Worm (Caenorhabditis elegans) whole organism, L1 larva: ENCODE results near the gene clp-7.

Experiments
- C16A3.4 ChIP-seq: fragments of 150-350 bp; optimal IDR thresholded peaks from 2 replicates; lab custom pipeline; 2014; ENCODE audit warnings: missing biosample characterization, missing genetic modification characterization
- F16B12.6 ChIP-seq: fragments of 150-350 bp; optimal IDR thresholded peaks from 2 replicates; lab custom pipeline; 2014; ENCODE audit warnings: missing biosample characterization, missing genetic modification characterization
- alr-1 ChIP-seq: fragments of 200-800 bp; sonication (Bioruptor generic); optimal IDR thresholded peaks from 2 replicates; lab custom pipeline; 2018; ENCODE audit warnings: borderline replicate concordance, mild to moderate bottlenecking, missing genetic modification characterization, missing compliant biosample characterization
- aly-2 ChIP-seq: fragments of 150-350 bp; optimal IDR thresholded peaks from 2 replicates; lab custom pipeline; 2014; ENCODE audit warnings: missing biosample characterization, missing genetic modification characterization
- ama-1 ChIP-seq: fragments of 150-350 bp; optimal IDR thresholded peaks from 2 replicates; lab custom pipeline; 2014
- ceh-63 ChIP-seq: fragments of 200-800 bp; sonication (Bioruptor generic); optimal IDR thresholded peaks from 2 replicates; lab custom pipeline; 2018; ENCODE audit warnings: mild to moderate bottlenecking, missing genetic modification characterization, missing compliant biosample characterization
- ceh-88 ChIP-seq: fragments of 200-800 bp; sonication (Bioruptor generic); IDR thresholded peaks from 2 replicates; pipeline ENCODE4 v1.3.6; 2022; ENCODE audit warnings: missing genetic modification characterization, missing compliant biosample characterization
- dpl-1 ChIP-seq, 3 experiments: fragments of 150-350 bp in 2 of 3; sonication (generic microtip) in 1 of 3; optimal IDR thresholded peaks; 2 replicates each; lab custom pipeline; 2014 to 2017; ENCODE audit warnings: missing biosample characterization in 3 of 3, missing genetic modification characterization in 3 of 3, missing genetic modification reagents in 3 of 3
- dsc-1 ChIP-seq: sonication (generic microtip); optimal IDR thresholded peaks from 2 replicates; lab custom pipeline; 2016; ENCODE audit warnings: mild to moderate bottlenecking, missing genetic modification characterization, missing compliant biosample characterization
- efl-1 ChIP-seq, 4 experiments: fragments of 150-350 bp; optimal IDR thresholded peaks in 3 of 4; peaks in 1 of 4; 1 replicate in 1 of 4; 2 replicates in 3 of 4; lab custom pipeline; 2014; ENCODE audit warnings: missing biosample characterization in 2 of 4, missing genetic modification characterization in 2 of 4, missing genetic modification reagents in 2 of 4
- egl-13 ChIP-seq: sonication (generic microtip); optimal IDR thresholded peaks from 2 replicates; lab custom pipeline; 2016; ENCODE audit warnings: missing genotype, missing genetic modification reagents, missing genetic modification characterization, missing compliant biosample characterization
- elt-2 ChIP-seq: sonication (generic microtip); optimal IDR thresholded peaks from 2 replicates; lab custom pipeline; 2016; ENCODE audit warnings: missing genetic modification characterization, mild to moderate bottlenecking, inconsistent platforms, missing compliant biosample characterization, missing genetic modification reagents
- ets-5 ChIP-seq: fragments of 200-800 bp; sonication (Bioruptor generic); IDR thresholded peaks from 2 replicates; pipeline ENCODE4 v1.3.6; 2022; ENCODE audit warnings: missing genetic modification characterization, missing compliant biosample characterization
- fkh-4 ChIP-seq: sonication (generic microtip); optimal IDR thresholded peaks from 2 replicates; lab custom pipeline; 2016; ENCODE audit warnings: missing compliant biosample characterization, missing genetic modification characterization, borderline replicate concordance
- fkh-8 ChIP-seq: sonication (generic microtip); optimal IDR thresholded peaks from 2 replicates; lab custom pipeline; 2016; ENCODE audit warnings: mild to moderate bottlenecking, missing genetic modification characterization, missing compliant biosample characterization
- lin-13 ChIP-seq: fragments of 150-350 bp; optimal IDR thresholded peaks from 2 replicates; lab custom pipeline; 2014; ENCODE audit warnings: missing biosample characterization, missing genetic modification reagents, missing genetic modification characterization
- lin-15B ChIP-seq: fragments of 150-350 bp; sonication (generic microtip); optimal IDR thresholded peaks from 3 replicates; lab custom pipeline; 2014; ENCODE audit warnings: missing biosample characterization, missing genetic modification characterization
- lin-35 ChIP-seq, 2 experiments: fragments of 150-350 bp; optimal IDR thresholded peaks; 2 replicates each; lab custom pipeline; 2014; ENCODE audit warnings: missing biosample characterization in 2 of 2, missing genetic modification characterization in 2 of 2, missing genetic modification reagents in 2 of 2
- mdl-1 ChIP-seq, 2 experiments: fragments of 150-350 bp; optimal IDR thresholded peaks; 2 replicates each; lab custom pipeline; 2014 to 2017; ENCODE audit warnings: missing biosample characterization in 2 of 2, missing genetic modification characterization in 2 of 2, inconsistent platforms in 1 of 2
- mef-2 ChIP-seq: fragments of 150-350 bp; optimal IDR thresholded peaks from 2 replicates; lab custom pipeline; 2014; ENCODE audit warnings: missing biosample characterization, missing genetic modification characterization
- mep-1 ChIP-seq: fragments of 150-350 bp; optimal IDR thresholded peaks from 2 replicates; lab custom pipeline; 2014; ENCODE audit warnings: missing biosample characterization, missing genetic modification characterization
- nhr-12 ChIP-seq: sonication (generic microtip); optimal IDR thresholded peaks from 2 replicates; lab custom pipeline; 2017; ENCODE audit warnings: missing biosample characterization, missing genetic modification characterization
- nhr-19 ChIP-seq: fragments of 200-800 bp; sonication (Bioruptor generic); conservative IDR thresholded peaks from 2 replicates; pipeline ENCODE4 v1.3.6; 2022; ENCODE audit warnings: missing genetic modification characterization, missing compliant biosample characterization
- nhr-71 ChIP-seq: sonication (generic microtip); optimal IDR thresholded peaks from 2 replicates; lab custom pipeline; 2016; ENCODE audit warnings: mild to moderate bottlenecking, missing genetic modification characterization, moderate library complexity, missing compliant biosample characterization
- nhr-76 ChIP-seq: sonication (generic microtip); optimal IDR thresholded peaks from 2 replicates; lab custom pipeline; 2017; ENCODE audit warnings: missing biosample characterization, missing genetic modification characterization
- pax-3 ChIP-seq: fragments of 200-800 bp; sonication (Bioruptor generic); optimal IDR thresholded peaks from 2 replicates; lab custom pipeline; 2018; ENCODE audit warnings: mild to moderate bottlenecking, missing genetic modification characterization, moderate library complexity, missing compliant biosample characterization
- skn-1 ChIP-seq: fragments of 150-350 bp; optimal IDR thresholded peaks from 2 replicates; lab custom pipeline; 2014; ENCODE audit warnings: missing biosample characterization, missing genetic modification characterization
- sup-37 ChIP-seq: fragments of 200-800 bp; sonication (Bioruptor generic); optimal IDR thresholded peaks from 2 replicates; lab custom pipeline; 2018; ENCODE audit warnings: mild to moderate bottlenecking, missing genetic modification characterization, missing compliant biosample characterization
- tlp-1 ChIP-seq: fragments of 150-350 bp; optimal IDR thresholded peaks from 2 replicates; lab custom pipeline; 2014; ENCODE audit warnings: missing biosample characterization, missing genetic modification characterization
- unc-62 ChIP-seq: fragments of 150-350 bp; optimal IDR thresholded peaks from 2 replicates; lab custom pipeline; 2014; ENCODE audit warnings: missing biosample characterization, missing genetic modification reagents, missing genetic modification characterization
- unc-86 ChIP-seq: sonication (generic microtip); optimal IDR thresholded peaks from 2 replicates; lab custom pipeline; 2016; ENCODE audit warnings: missing genetic modification characterization, missing compliant biosample characterization
- unc-98 ChIP-seq: fragments of 200-800 bp; sonication (Bioruptor generic); IDR thresholded peaks from 2 replicates; pipeline ENCODE4 v1.3.6; 2022; ENCODE audit warnings: missing genetic modification characterization, missing compliant biosample characterization
- ztf-4 ChIP-seq: fragments of 150-350 bp; optimal IDR thresholded peaks from 2 replicates; lab custom pipeline; 2014; ENCODE audit warnings: missing biosample characterization, missing genetic modification characterization

Gene clp-7

ce11 chrIV:1461463-1461862 lies 15.7 kb upstream of the clp-7 start:
- no peak for TF ChIP-seq ama-1 (lab: Kevin White, UChicago)

ce11 chrIV:1460686-1461085 lies 14.9 kb upstream of the clp-7 start, which contains the start of gene col-106:
TSS of gene col-106 (minus strand) at chrIV:1460786.
- no peak for TF ChIP-seq pax-3 (tag; lab: Kevin White, UChicago)
- no peak for TF ChIP-seq mef-2 (tag; lab: Kevin White, UChicago)
- no peak for TF ChIP-seq nhr-71 (tag; lab: Kevin White, UChicago)
- no peak for TF ChIP-seq ceh-88
- TF ChIP-seq lin-13 (GFP tag; lab: Kevin White, UChicago): no peak
- no peak for TF ChIP-seq lin-15B
- TF ChIP-seq aly-2 (tag; lab: Kevin White, UChicago): no peak

DNA sequence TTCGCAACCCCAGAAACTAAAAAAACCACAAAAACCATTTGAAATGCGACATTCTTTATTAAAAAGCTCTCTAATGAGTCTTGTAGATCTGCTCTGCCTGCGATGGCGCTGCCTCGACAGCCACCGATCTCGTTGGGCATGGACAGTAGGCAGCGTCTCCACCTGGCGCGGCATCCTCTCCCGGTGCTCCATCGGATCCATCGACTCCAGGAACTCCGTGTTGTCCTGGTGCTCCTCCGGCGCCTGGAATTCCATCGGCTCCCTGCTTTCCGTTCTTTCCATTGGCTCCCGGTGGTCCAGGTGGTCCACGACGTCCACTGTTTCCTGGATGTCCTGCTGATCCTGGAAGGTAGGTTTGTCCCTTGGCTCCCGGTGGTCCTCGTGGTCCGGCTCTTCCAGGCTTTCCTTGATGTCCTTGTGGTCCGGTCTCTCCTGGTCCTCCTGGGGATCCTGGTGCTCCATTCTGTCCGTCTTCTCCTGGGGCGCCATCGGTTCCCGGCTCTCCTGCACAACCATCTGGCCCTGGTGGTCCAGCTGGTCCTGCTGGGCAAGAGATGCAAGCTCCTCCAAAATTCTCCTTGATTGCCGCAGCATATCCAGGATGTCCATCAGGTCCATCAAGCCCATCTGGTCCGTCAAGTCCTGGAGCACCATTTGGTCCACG lies 14.2 kb upstream of the clp-7 start:
- TF ChIP-seq unc-62 (GFP tag; lab: Kevin White, UChicago) (no peak), egl-13 (no peak), ets-5 (GFP tag; lab: Robert Waterston, UW) (no peak), sup-37 (GFP tag; lab: Kevin White, UChicago) (no peak), nhr-12 (no peak), ztf-4 (no peak), unc-98 (no peak)

DNA sequence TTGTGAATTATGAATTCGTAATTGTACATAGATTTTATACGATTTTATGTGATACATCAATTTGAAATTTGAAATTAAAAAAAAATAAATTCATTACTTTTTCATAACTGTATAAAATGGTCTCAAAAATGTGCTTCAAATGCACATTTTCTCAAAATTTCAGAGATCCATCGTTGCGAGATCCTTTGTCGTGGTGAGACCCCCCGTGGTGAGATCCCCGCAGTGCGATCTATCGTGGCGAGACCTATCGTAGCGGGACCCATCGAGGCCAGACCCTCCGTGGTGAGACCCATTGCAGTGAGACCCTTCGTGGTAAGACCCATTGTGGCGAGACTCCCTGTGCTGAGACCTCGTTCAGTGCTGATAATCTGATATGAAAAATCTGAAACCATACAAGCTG lies 13.7 kb upstream of the clp-7 start:
- no peak for TF ChIP-seq C16A3.4 (tag; lab: Kevin White, UChicago)
- TF ChIP-seq fkh-4 (tag; lab: Kevin White, UChicago): no peak
- TF ChIP-seq dsc-1 (tag; lab: Kevin White, UChicago): no peak
- TF ChIP-seq ceh-63: no peak
- TF ChIP-seq unc-98: no peak
- no peak for TF ChIP-seq F16B12.6 (tag; lab: Kevin White, UChicago)
- TF ChIP-seq mep-1 (tag; lab: Kevin White, UChicago): no peak

DNA sequence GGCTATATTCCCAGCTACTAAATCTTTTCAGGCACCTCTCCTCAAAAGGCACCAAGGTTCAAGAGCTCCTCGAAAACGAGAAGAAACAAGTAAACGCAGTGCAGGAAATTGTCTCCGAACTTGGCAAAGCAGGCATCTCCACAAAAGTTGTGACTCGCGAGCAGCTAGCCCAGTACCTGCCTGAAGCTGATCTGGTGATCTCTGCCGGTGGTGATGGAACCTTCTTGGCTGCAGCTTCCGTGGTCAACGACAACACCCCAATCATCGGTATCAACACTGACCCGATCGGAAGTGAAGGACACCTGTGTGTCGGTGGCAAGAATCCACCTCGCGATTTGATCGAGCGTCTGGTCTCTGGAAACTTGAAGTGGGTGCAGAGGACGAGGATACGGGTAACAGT lies 12.4 kb upstream of the clp-7 start:
- TF ChIP-seq nhr-76 (tag; lab: Kevin White, UChicago) (no peak), efl-1 (optimal IDR thresholded peaks at IDR 0.05; lab: Kevin White, UChicago) (no peak), efl-1 (GFP tag; optimal IDR thresholded peaks at IDR 0.05 in 1 of 2; lab: Kevin White, UChicago) (peak in 1 of 2 experiments; percentile 58), dpl-1 (GFP tag; optimal IDR thresholded peaks at IDR 0.05; lab: Kevin White, UChicago) (no peak)

ce11 chrIV:1456775-1457174 lies 11.0 kb upstream of the clp-7 start, which contains the start of gene nadk-1:
TSS of gene nadk-1 (plus strand) at chrIV:1457075.
- no peak for TF ChIP-seq efl-1 (optimal IDR thresholded peaks at IDR 0.05; lab: Kevin White, UChicago)
- peak in 1 of 2 experiments; percentile 81 for TF ChIP-seq efl-1 (GFP tag; optimal IDR thresholded peaks at IDR 0.05 in 1 of 2; lab: Kevin White, UChicago)
- no peak for TF ChIP-seq tlp-1

ce11 chrIV:1455006-1455405 lies 9.2 kb upstream of the clp-7 start:
- TF ChIP-seq fkh-8 (tag; lab: Kevin White, UChicago) (peak; percentile 53), nhr-19 (peak; percentile 23), lin-35 (GFP tag; optimal IDR thresholded peaks at IDR 0.05; lab: Kevin White, UChicago) (peak; percentile 16 to 35), mdl-1 (tag; optimal IDR thresholded peaks at IDR 0.05; lab: Kevin White, UChicago) (peak in 1 of 2 experiments; percentile 39), pax-3 (tag; lab: Kevin White, UChicago) (no peak), skn-1 (tag; lab: Kevin White, UChicago) (peak; percentile 80), elt-2 (tag; lab: Kevin White, UChicago) (peak; percentile 63), mep-1 (tag; lab: Kevin White, UChicago) (no peak), alr-1 (tag; lab: Kevin White, UChicago) (no peak), efl-1 (optimal IDR thresholded peaks at IDR 0.05; lab: Kevin White, UChicago) (no peak), efl-1 (GFP tag; optimal IDR thresholded peaks at IDR 0.05 in 1 of 2; lab: Kevin White, UChicago) (peak in 1 of 2 experiments; percentile 44), nhr-71 (tag; lab: Kevin White, UChicago) (peak; percentile 24), unc-86 (tag; lab: Kevin White, UChicago) (peak; percentile 1)
